Worm (Caenorhabditis elegans) whole organism, L1 larva: ENCODE results near the gene nhr-58.

Experiments
- ces-1 ChIP-seq: fragments of 150-350 bp; optimal IDR thresholded peaks from 2 replicates; lab custom pipeline; 2014; ENCODE audit warnings: missing biosample characterization, missing genetic modification reagents, missing genetic modification characterization
- nhr-85 ChIP-seq: sonication (generic microtip); peaks from one replicate; lab custom pipeline; 2016; ENCODE audit warnings: missing genetic modification characterization, inconsistent platforms, missing compliant biosample characterization
- rnt-1 ChIP-seq: sonication (generic microtip); optimal IDR thresholded peaks from 2 replicates; lab custom pipeline; 2016; ENCODE audit warnings: mild to moderate bottlenecking, missing genetic modification characterization, moderate library complexity, missing compliant biosample characterization

- no peak for TF ChIP-seq nhr-85 (tag; lab: Kevin White, UChicago)
- no peak for TF ChIP-seq rnt-1 (tag; lab: Kevin White, UChicago)
- no peak for TF ChIP-seq ces-1
These were observed 7.0 kb upstream of the nhr-58 start, which contains the start of gene R11G11.16 for ce11 chrV:525040-525439.
